Fruit fly (Drosophila melanogaster) Kc167 (cell line): ENCODE measurements around the gene TTLL4A.

Source experiments
- Myc ChIP-seq: fragments of >200 bp; optimal IDR thresholded peaks from 2 replicates; lab custom pipeline; 2017; ENCODE audit warnings: missing external identifiers
- Sin3A ChIP-seq: fragments of >200 bp; optimal IDR thresholded peaks from 2 replicates; lab custom pipeline; 2018; ENCODE audit warnings: missing external identifiers
- h ChIP-seq: fragments of >200 bp; optimal IDR thresholded peaks from 3 replicates; lab custom pipeline; 2018; ENCODE audit warnings: missing external identifiers
- insv ChIP-seq: fragments of >200 bp; optimal IDR thresholded peaks from 3 replicates; lab custom pipeline; 2018; ENCODE audit warnings: missing external identifiers
- psq ChIP-seq: fragments of >200 bp; optimal IDR thresholded peaks from 2 replicates; lab custom pipeline; 2017; ENCODE audit warnings: missing external identifiers
- ttk ChIP-seq: sonication (Bioruptor generic); optimal IDR thresholded peaks from 2 replicates; lab custom pipeline; 2017; ENCODE audit warnings: missing external identifiers

Gene TTLL4A

dm6 chr2L:11039548-11040144 is 50.4 kb downstream of the TTLL4A start:
- no peak for TF ChIP-seq ttk
- TF ChIP-seq Sin3A, result no peak
- TF ChIP-seq Myc (lab: Kevin White, UChicago), result no peak
- no peak for TF ChIP-seq psq (lab: Kevin White, UChicago)

dm6 chr2L:11041074-11041473 is 51.9 kb downstream of the TTLL4A start:
- no peak for TF ChIP-seq Sin3A
- no peak for TF ChIP-seq ttk

dm6 chr2L:11041785-11042184 is 52.6 kb downstream of the TTLL4A start:
- TF ChIP-seq Myc (lab: Kevin White, UChicago) (no peak), insv (lab: Kevin White, UChicago) (no peak), ttk (no peak), psq (lab: Kevin White, UChicago) (no peak), h (no peak), Sin3A (no peak)

dm6 chr2L:11044678-11045466 is 55.7 kb downstream of the TTLL4A start:
- no peak for TF ChIP-seq insv (lab: Kevin White, UChicago)
- no peak for TF ChIP-seq ttk
- no peak for TF ChIP-seq Sin3A
- TF ChIP-seq h, result no peak
- TF ChIP-seq psq (lab: Kevin White, UChicago), result no peak
- no peak for TF ChIP-seq Myc (lab: Kevin White, UChicago)

dm6 chr2L:11045467-11045914 is 56.3 kb downstream of the TTLL4A start:
- TF ChIP-seq ttk (no peak), psq (lab: Kevin White, UChicago) (no peak), h (no peak), insv (lab: Kevin White, UChicago) (no peak), Myc (lab: Kevin White, UChicago) (no peak), Sin3A (no peak)

- no peak for TF ChIP-seq insv (lab: Kevin White, UChicago)
- TF ChIP-seq h, result no peak
- TF ChIP-seq ttk, result no peak
- TF ChIP-seq Myc (lab: Kevin White, UChicago), result no peak
- no peak for TF ChIP-seq Sin3A
- no peak for TF ChIP-seq psq (lab: Kevin White, UChicago)
Observed at dm6 chr2L:11046051-11046450, 56.9 kb downstream of the TTLL4A start.
